Fruit fly (Drosophila melanogaster) whole organism, embryonic: ENCODE data around the gene CG9008.
A peak's percentile ranks its signal among the peaks of the same experiment; 100 is the strongest.

Experiments used
- Atf3 ChIP-seq: fragments of 200-800 bp; sonication (Bioruptor generic); optimal IDR thresholded peaks from 3 replicates; lab custom pipeline; 2016; ENCODE audit warnings: missing biosample characterization, missing genetic modification characterization
- B-H2 ChIP-seq: fragments of 200-800 bp; sonication (Bioruptor generic); optimal IDR thresholded peaks from 2 replicates; lab custom pipeline; 2018; ENCODE audit warnings: missing biosample characterization, mild to moderate bottlenecking, missing genetic modification characterization
- Bgb ChIP-seq: fragments of 200-800 bp; sonication (Bioruptor generic); IDR thresholded peaks from 2 replicates; pipeline ENCODE4 v1.3.6; 2022; ENCODE audit warnings: missing biosample characterization, missing genetic modification characterization; ENCODE audit not compliant: partially characterized antibody
- Blimp-1 ChIP-seq: fragments of 200-800 bp; sonication (Bioruptor generic); optimal IDR thresholded peaks from 3 replicates; lab custom pipeline; 2018; ENCODE audit warnings: missing biosample characterization, missing genetic modification characterization, mild to moderate bottlenecking, moderate library complexity, missing genetic modification reagents
- CG10462 ChIP-seq: fragments of 200-800 bp; sonication (Bioruptor generic); optimal IDR thresholded peaks from 2 replicates; lab custom pipeline; 2016; ENCODE audit warnings: missing biosample characterization, missing genetic modification characterization
- CG11560 ChIP-seq: fragments of 200-800 bp; sonication (Bioruptor generic); IDR thresholded peaks from 3 replicates; pipeline ENCODE4 v1.3.6; 2022; ENCODE audit warnings: missing biosample characterization, missing genetic modification characterization
- CG12155 ChIP-seq: fragments of 200-800 bp; sonication (Bioruptor generic); optimal IDR thresholded peaks from 3 replicates; lab custom pipeline; 2016; ENCODE audit warnings: missing biosample characterization, missing genetic modification characterization
- CG13123 ChIP-seq: fragments of 200-800 bp; sonication (Bioruptor generic); optimal IDR thresholded peaks from 2 replicates; lab custom pipeline; 2016; ENCODE audit warnings: missing biosample characterization, missing genetic modification characterization
- CG13775 ChIP-seq: fragments of 200-800 bp; sonication (Bioruptor generic); optimal IDR thresholded peaks from 3 replicates; lab custom pipeline; 2017; ENCODE audit warnings: missing biosample characterization, mild to moderate bottlenecking, missing genetic modification characterization
- CG14014 ChIP-seq: fragments of 200-800 bp; sonication (Bioruptor generic); IDR thresholded peaks from 2 replicates; pipeline ENCODE4 v1.3.6; 2022; ENCODE audit warnings: missing biosample characterization, missing genetic modification characterization
- CG16813 ChIP-seq: fragments of 200-800 bp; sonication (Bioruptor generic); IDR thresholded peaks from 3 replicates; pipeline ENCODE4 v1.3.6; 2022; ENCODE audit warnings: missing biosample characterization, missing genetic modification characterization; ENCODE audit not compliant: partially characterized antibody
- CG16815 ChIP-seq: fragments of 200-800 bp; sonication (Bioruptor generic); optimal IDR thresholded peaks from 3 replicates; lab custom pipeline; 2017; ENCODE audit warnings: missing biosample characterization, mild to moderate bottlenecking, missing genetic modification characterization
- CG17361 ChIP-seq: fragments of 200-800 bp; sonication (Bioruptor generic); IDR thresholded peaks from 3 replicates; pipeline ENCODE4 v1.3.6; 2022; ENCODE audit warnings: missing biosample characterization, missing genetic modification characterization
- CG2116 ChIP-seq: fragments of 200-800 bp; sonication (Bioruptor generic); optimal IDR thresholded peaks from 3 replicates; lab custom pipeline; 2018; ENCODE audit warnings: missing biosample characterization, mild to moderate bottlenecking, missing genetic modification characterization
- CG2712 ChIP-seq: fragments of 200-800 bp; optimal IDR thresholded peaks from 3 replicates; lab custom pipeline; 2019; ENCODE audit warnings: missing biosample characterization, mild to moderate bottlenecking, missing genetic modification characterization, moderate library complexity
- CG31224 ChIP-seq: fragments of 200-800 bp; sonication (Bioruptor generic); IDR thresholded peaks from 2 replicates; pipeline ENCODE4 v1.3.6; 2022; ENCODE audit warnings: missing biosample characterization, missing genetic modification characterization
- CG32772 ChIP-seq: fragments of 200-800 bp; sonication (Bioruptor generic); IDR thresholded peaks from 2 replicates; pipeline ENCODE4 v1.3.6; 2022; ENCODE audit warnings: missing biosample characterization, missing genetic modification characterization
- CG3281 ChIP-seq: fragments of 200-800 bp; sonication (Bioruptor generic); optimal IDR thresholded peaks from 3 replicates; lab custom pipeline; 2017; ENCODE audit warnings: missing biosample characterization, mild to moderate bottlenecking, missing genetic modification characterization
- CG33557 ChIP-seq: fragments of 200-800 bp; sonication (Bioruptor generic); optimal IDR thresholded peaks from 2 replicates; lab custom pipeline; 2019; ENCODE audit warnings: missing biosample characterization, mild to moderate bottlenecking, missing genetic modification characterization, moderate library complexity
- CG34422 ChIP-seq: fragments of 200-800 bp; sonication (Bioruptor generic); IDR thresholded peaks from 3 replicates; pipeline ENCODE4 v1.3.6; 2022; ENCODE audit warnings: missing biosample characterization, missing genetic modification characterization
- CG42726 ChIP-seq: fragments of 200-800 bp; sonication (Bioruptor generic); IDR thresholded peaks from 2 replicates; pipeline ENCODE4 v1.3.6; 2022; ENCODE audit warnings: missing biosample characterization, missing genetic modification characterization; ENCODE audit not compliant: partially characterized antibody
- CG4328 ChIP-seq: fragments of 200-800 bp; sonication (Bioruptor generic); optimal IDR thresholded peaks from 3 replicates; lab custom pipeline; 2017; ENCODE audit warnings: missing biosample characterization, missing genetic modification reagents, missing genetic modification characterization
- CG6272 ChIP-seq: fragments of 200-800 bp; sonication (Bioruptor generic); IDR thresholded peaks from 2 replicates; pipeline ENCODE4 v1.3.6; 2022; ENCODE audit warnings: missing biosample characterization, missing genetic modification characterization
- CG7556 ChIP-seq: fragments of 200-800 bp; sonication (Bioruptor generic); optimal IDR thresholded peaks from 2 replicates; lab custom pipeline; 2017; ENCODE audit warnings: missing biosample characterization, mild to moderate bottlenecking, missing genetic modification characterization
- CG8388 ChIP-seq: fragments of 200-800 bp; sonication (Bioruptor generic); optimal IDR thresholded peaks from 2 replicates; lab custom pipeline; 2019; ENCODE audit warnings: missing biosample characterization, mild to moderate bottlenecking, missing genetic modification characterization, moderate library complexity
- CG8765 ChIP-seq: fragments of 200-800 bp; sonication (Bioruptor generic); IDR thresholded peaks from 2 replicates; pipeline ENCODE4 v1.3.6; 2022; ENCODE audit warnings: missing biosample characterization, missing genetic modification characterization
- D ChIP-seq, 2 experiments: fragments of 200-800 bp in 1 of 2; fragments of >200 bp in 1 of 2; sonication (Bioruptor generic) in 1 of 2; optimal IDR thresholded peaks; 2 replicates in 1 of 2; 3 replicates in 1 of 2; lab custom pipeline; 2017; ENCODE audit warnings: mild to moderate bottlenecking in 1 of 2, missing biosample characterization in 1 of 2, missing genetic modification characterization in 1 of 2, missing genetic modification reagents in 1 of 2
- Dad ChIP-seq: fragments of 200-800 bp; sonication (Bioruptor generic); optimal IDR thresholded peaks from 3 replicates; lab custom pipeline; 2016; ENCODE audit warnings: missing biosample characterization, missing genetic modification characterization
- Dek ChIP-seq: fragments of 200-800 bp; sonication (Bioruptor generic); optimal IDR thresholded peaks from 3 replicates; lab custom pipeline; 2019; ENCODE audit warnings: missing biosample characterization, mild to moderate bottlenecking, missing genetic modification characterization, moderate library complexity
- HHEX ChIP-seq: fragments of 200-800 bp; sonication (Bioruptor generic); optimal IDR thresholded peaks from 3 replicates; lab custom pipeline; 2017; ENCODE audit warnings: missing biosample characterization, mild to moderate bottlenecking, missing genetic modification characterization, missing genetic modification reagents
- Hr39 ChIP-seq: fragments of >200 bp; optimal IDR thresholded peaks from 2 replicates; lab custom pipeline; 2017
- Nf-YC ChIP-seq: fragments of 200-800 bp; optimal IDR thresholded peaks from 3 replicates; lab custom pipeline; 2019; ENCODE audit warnings: missing biosample characterization, mild to moderate bottlenecking, missing genetic modification characterization, moderate library complexity
- Optix ChIP-seq: fragments of 200-800 bp; sonication (Bioruptor generic); IDR thresholded peaks from 3 replicates; pipeline ENCODE4 v1.3.6; 2022; ENCODE audit warnings: missing biosample characterization, missing genetic modification characterization
- amos ChIP-seq: fragments of 200-800 bp; sonication (Bioruptor generic); IDR thresholded peaks from 2 replicates; pipeline ENCODE4 v1.3.6; 2022; ENCODE audit warnings: missing biosample characterization, missing genetic modification characterization; ENCODE audit not compliant: partially characterized antibody
- ara ChIP-seq: fragments of 200-800 bp; sonication (Bioruptor generic); IDR thresholded peaks from 2 replicates; pipeline ENCODE4 v1.3.6; 2022; ENCODE audit warnings: missing biosample characterization, missing genetic modification characterization
- bsh ChIP-seq, 2 experiments: fragments of 200-800 bp; sonication (Bioruptor generic); optimal IDR thresholded peaks; 2 replicates each; lab custom pipeline; 2017 to 2018; ENCODE audit warnings: mild to moderate bottlenecking in 2 of 2, missing biosample characterization in 2 of 2, missing genetic modification characterization in 2 of 2, moderate library complexity in 1 of 2
- chm ChIP-seq: fragments of 200-800 bp; sonication (Bioruptor generic); IDR thresholded peaks from 2 replicates; pipeline ENCODE4 v1.3.6; 2022; ENCODE audit warnings: missing biosample characterization, missing genetic modification characterization
- croc ChIP-seq: fragments of 200-800 bp; sonication (Bioruptor generic); conservative IDR thresholded peaks from 3 replicates; pipeline ENCODE4 v1.3.6; 2022; ENCODE audit warnings: missing biosample characterization, missing genetic modification characterization
- eve ChIP-seq, 2 experiments: fragments of >200 bp; optimal IDR thresholded peaks; 2 replicates each; lab custom pipeline; 2017; ENCODE audit warnings: missing biosample characterization in 2 of 2, missing genetic modification characterization in 2 of 2
- gce ChIP-seq: fragments of 200-800 bp; sonication (Bioruptor generic); IDR thresholded peaks from 3 replicates; pipeline ENCODE4 v1.3.6; 2022; ENCODE audit warnings: missing biosample characterization, missing genetic modification characterization
- ind ChIP-seq: fragments of 200-800 bp; sonication (Bioruptor generic); optimal IDR thresholded peaks from 3 replicates; lab custom pipeline; 2016; ENCODE audit warnings: missing biosample characterization, missing genetic modification characterization
- repo ChIP-seq: fragments of 200-800 bp; sonication (Bioruptor generic); optimal IDR thresholded peaks from 2 replicates; lab custom pipeline; 2016; ENCODE audit warnings: missing biosample characterization, missing genetic modification characterization
- sens-2 ChIP-seq: fragments of 200-800 bp; sonication (Bioruptor generic); IDR thresholded peaks from 2 replicates; pipeline ENCODE4 v1.3.6; 2022; ENCODE audit warnings: missing biosample characterization, missing genetic modification characterization
- slp2 ChIP-seq: fragments of 200-800 bp; sonication (Bioruptor generic); optimal IDR thresholded peaks from 2 replicates; lab custom pipeline; 2016; ENCODE audit warnings: missing biosample characterization, missing genetic modification characterization
- so ChIP-seq: fragments of 200-800 bp; sonication (Bioruptor generic); IDR thresholded peaks from 3 replicates; pipeline ENCODE4 v1.3.6; 2022; ENCODE audit warnings: missing biosample characterization, missing genetic modification characterization
- sr ChIP-seq: fragments of 200-800 bp; sonication (Bioruptor generic); IDR thresholded peaks from 3 replicates; pipeline ENCODE4 v1.3.6; 2022; ENCODE audit warnings: missing biosample characterization, missing genetic modification characterization
- unc-4 ChIP-seq: fragments of 200-800 bp; sonication (Bioruptor generic); IDR thresholded peaks from 2 replicates; pipeline ENCODE4 v1.3.6; 2022; ENCODE audit warnings: missing biosample characterization, missing genetic modification characterization; ENCODE audit not compliant: partially characterized antibody
- vnd ChIP-seq: fragments of 200-800 bp; sonication (Bioruptor generic); IDR thresholded peaks from 3 replicates; pipeline ENCODE4 v1.3.6; 2022; ENCODE audit warnings: missing biosample characterization, missing genetic modification characterization; ENCODE audit not compliant: partially characterized antibody

Gene CG9008

dm6 chr2L:13780109-13780947 lies at the start of gene CG9008, which contains the start of gene p38b (continued):
- peak; percentile 81 for TF ChIP-seq CG4328 (GFP tag; lab: Kevin White, UChicago)
- peak; percentile 80 for TF ChIP-seq HHEX (GFP tag; lab: Kevin White, UChicago)
- peak; percentile 25; the same call in 1 of the 3 replicates for TF ChIP-seq CG16813 (GFP tag; lab: Robert Waterston, UW)
- peak; percentile 52; the same call in 1 of the 2 replicates for TF ChIP-seq amos (GFP tag; lab: Robert Waterston, UW)
- TF ChIP-seq Dek (tag; lab: Kevin White, UChicago), result peak; percentile 87
- peak; percentile 19 for TF ChIP-seq Dad (GFP tag; lab: Kevin White, UChicago)
- TF ChIP-seq CG8765 (GFP tag; lab: Robert Waterston, UW), result no peak
- TF ChIP-seq CG34422, result peak; percentile 20; the same call in 2 of the 3 replicates
- peak; percentile 65 for TF ChIP-seq ind (GFP tag; lab: Kevin White, UChicago)
- peak; percentile 54 to 75 for TF ChIP-seq bsh (GFP tag; optimal IDR thresholded peaks at IDR 0.05; lab: Kevin White, UChicago)
- TF ChIP-seq CG11560 (tag; lab: Robert Waterston, UW), result no peak
- peak; percentile 2 for TF ChIP-seq CG13123 (GFP tag; lab: Kevin White, UChicago)
- peak; percentile 97 for TF ChIP-seq CG17361 (GFP tag; lab: Robert Waterston, UW)
- peak; percentile 89 for TF ChIP-seq CG2712 (tag; lab: Kevin White, UChicago)
- TF ChIP-seq CG31224 (GFP tag; lab: Robert Waterston, UW), result peak; percentile 45; the same call in 1 of the 2 replicates
- no peak for TF ChIP-seq Hr39 (lab: Kevin White, UChicago)
- TF ChIP-seq CG2116 (GFP tag; lab: Kevin White, UChicago), result peak; percentile 74
- no peak for TF ChIP-seq sens-2 (GFP tag; lab: Robert Waterston, UW)
- no peak for TF ChIP-seq vnd (GFP tag; lab: Robert Waterston, UW)
- peak; percentile 51 for TF ChIP-seq unc-4
- peak; percentile 71 for TF ChIP-seq CG6272 (GFP tag; lab: Robert Waterston, UW)
- TF ChIP-seq sr (GFP tag; lab: Robert Waterston, UW), result peak; percentile 53; the same call in 2 of the 3 replicates
- TF ChIP-seq croc, result peak; percentile 44; the same call in 1 of the 3 replicates
- peak; percentile 53; the same call in 1 of the 2 replicates for TF ChIP-seq CG32772
- no peak for TF ChIP-seq ara
- 0 out of 2 replicates have a peak, but pooled peaks have one; percentile 50 for TF ChIP-seq CG42726 (GFP tag; lab: Robert Waterston, UW)
- peak; percentile 63 for TF ChIP-seq CG16815 (GFP tag; lab: Kevin White, UChicago)
- TF ChIP-seq so (GFP tag; lab: Robert Waterston, UW), result peak; percentile 71; the same call in 2 of the 3 replicates
- TF ChIP-seq slp2 (GFP tag; lab: Kevin White, UChicago), result no peak
- TF ChIP-seq CG8388 (GFP tag; lab: Kevin White, UChicago), result peak; percentile 84
- TF ChIP-seq Blimp-1 (GFP tag; lab: Kevin White, UChicago), result no peak
- peak; percentile 62 for TF ChIP-seq CG33557
- no peak for TF ChIP-seq repo
- TF ChIP-seq CG10462 (GFP tag; lab: Kevin White, UChicago), result peak; percentile 47
- TF ChIP-seq chm (GFP tag; lab: Robert Waterston, UW), result no peak
- no peak for TF ChIP-seq gce
- peak; percentile 89 for TF ChIP-seq CG3281 (GFP tag; lab: Kevin White, UChicago)
- peak; percentile 30; the same call in 1 of the 2 replicates for TF ChIP-seq CG14014
- TF ChIP-seq Optix (GFP tag; lab: Robert Waterston, UW), result no peak
- TF ChIP-seq Bgb, result peak; percentile 57
- TF ChIP-seq CG12155 (GFP tag; lab: Kevin White, UChicago), result peak; percentile 73
- no peak for TF ChIP-seq D (optimal IDR thresholded peaks at IDR 0.05; lab: Kevin White, UChicago)
- peak; percentile 74 for TF ChIP-seq D (GFP tag; optimal IDR thresholded peaks at IDR 0.05; lab: Kevin White, UChicago)
- peak; percentile 40 for TF ChIP-seq B-H2 (GFP tag; lab: Kevin White, UChicago)
- TF ChIP-seq eve (GFP tag; optimal IDR thresholded peaks at IDR 0.05; lab: Kevin White, UChicago), result no peak
- no peak for TF ChIP-seq Atf3
- peak; percentile 78 for TF ChIP-seq CG13775 (GFP tag; lab: Kevin White, UChicago)
- peak; percentile 95 for TF ChIP-seq CG7556 (GFP tag; lab: Kevin White, UChicago)
- TF ChIP-seq Nf-YC (tag; lab: Kevin White, UChicago), result peak; percentile 90
